Worm (Caenorhabditis elegans) whole organism, young adult: Measurements from ENCODE around the gene cyp-13A4.

Source experiments
- B0035.1 ChIP-seq: sonication (generic microtip); optimal IDR thresholded peaks from 2 replicates; lab custom pipeline; 2016; ENCODE audit warnings: missing genetic modification characterization, mild to moderate bottlenecking, missing compliant biosample characterization, missing genotype, missing genetic modification reagents
- B0336.3 ChIP-seq: fragments of 200-800 bp; sonication (Bioruptor generic); IDR thresholded peaks from 2 replicates; pipeline ENCODE4 v1.3.6; 2022; ENCODE audit warnings: missing genetic modification characterization, missing compliant biosample characterization
- F23B12.7 ChIP-seq: sonication (generic microtip); optimal IDR thresholded peaks from 2 replicates; lab custom pipeline; 2017; ENCODE audit warnings: missing genetic modification characterization, mild to moderate bottlenecking, missing compliant biosample characterization, antibody characterized with exemption, moderate library complexity; ENCODE audit not compliant: insufficient read depth
- F33H1.4 ChIP-seq: fragments of 200-800 bp; sonication (Bioruptor generic); IDR thresholded peaks from 2 replicates; pipeline ENCODE4 v1.3.6; 2022; ENCODE audit warnings: missing genetic modification reagents, missing genetic modification characterization, missing compliant biosample characterization
- F39B2.1 ChIP-seq: fragments of 200-800 bp; sonication (Bioruptor generic); IDR thresholded peaks from 2 replicates; pipeline ENCODE4 v1.3.6; 2022; ENCODE audit warnings: missing genetic modification reagents, missing genetic modification characterization, missing compliant biosample characterization
- F57C9.4 ChIP-seq: sonication (generic microtip); optimal IDR thresholded peaks from 2 replicates; lab custom pipeline; 2017; ENCODE audit warnings: mild to moderate bottlenecking, missing genetic modification characterization, missing compliant biosample characterization
- T07F8.4 ChIP-seq: sonication (generic microtip); optimal IDR thresholded peaks from 2 replicates; lab custom pipeline; 2016; ENCODE audit warnings: mild to moderate bottlenecking, missing genetic modification characterization, moderate library complexity, missing compliant biosample characterization
- Y53G8AR.9 ChIP-seq: fragments of 200-800 bp; sonication (Bioruptor generic); conservative IDR thresholded peaks from 2 replicates; pipeline ENCODE4 v1.3.6; 2022; ENCODE audit warnings: missing genetic modification reagents, missing genetic modification characterization, missing compliant biosample characterization
- Y67H2A.10 ChIP-seq: fragments of 200-800 bp; sonication (Bioruptor generic); conservative IDR thresholded peaks from 2 replicates; pipeline ENCODE4 v1.3.6; 2022; ENCODE audit warnings: missing genetic modification reagents, missing genetic modification characterization, missing compliant biosample characterization
- Y95B8A.8 ChIP-seq: fragments of 200-800 bp; sonication (Bioruptor generic); IDR thresholded peaks from 2 replicates; pipeline ENCODE4 v1.3.6; 2022; ENCODE audit warnings: missing genetic modification reagents, missing genetic modification characterization, missing compliant biosample characterization
- ZK185.1 ChIP-seq: sonication (generic microtip); optimal IDR thresholded peaks from 2 replicates; lab custom pipeline; 2016; ENCODE audit warnings: mild to moderate bottlenecking, missing genetic modification characterization, missing compliant biosample characterization; ENCODE audit not compliant: poor library complexity, severe bottlenecking
- akir-1 ChIP-seq: fragments of 200-800 bp; sonication (Bioruptor generic); optimal IDR thresholded peaks from 2 replicates; lab custom pipeline; 2018; ENCODE audit warnings: mild to moderate bottlenecking, missing genetic modification characterization, moderate library complexity, missing compliant biosample characterization
- attf-6 ChIP-seq: fragments of 200-800 bp; sonication (Bioruptor generic); IDR thresholded peaks from 2 replicates; pipeline ENCODE4 v1.3.6; 2022; ENCODE audit warnings: missing genetic modification reagents, missing genetic modification characterization, missing compliant biosample characterization
- bed-2 ChIP-seq: fragments of 200-800 bp; sonication (Bioruptor generic); IDR thresholded peaks from 2 replicates; pipeline ENCODE4 v1.3.6; 2022; ENCODE audit warnings: missing genetic modification reagents, missing genetic modification characterization, missing compliant biosample characterization
- ccch-3 ChIP-seq: fragments of 200-800 bp; sonication (Bioruptor generic); optimal IDR thresholded peaks from 2 replicates; lab custom pipeline; 2018; ENCODE audit warnings: mild to moderate bottlenecking, missing genetic modification characterization, missing compliant biosample characterization
- ceh-27 ChIP-seq: fragments of 200-800 bp; sonication (Bioruptor generic); optimal IDR thresholded peaks from 2 replicates; lab custom pipeline; 2018; ENCODE audit warnings: mild to moderate bottlenecking, missing genetic modification characterization, moderate library complexity, missing compliant biosample characterization
- ceh-91 ChIP-seq: fragments of 200-800 bp; sonication (Bioruptor generic); IDR thresholded peaks from 2 replicates; pipeline ENCODE4 v1.3.6; 2022; ENCODE audit warnings: missing genetic modification reagents, missing genetic modification characterization, missing compliant biosample characterization
- die-1 ChIP-seq: sonication (generic microtip); optimal IDR thresholded peaks from 2 replicates; lab custom pipeline; 2016; ENCODE audit warnings: missing genotype, mild to moderate bottlenecking, missing genetic modification characterization, missing compliant biosample characterization
- dox-1 ChIP-seq: fragments of 200-800 bp; sonication (Bioruptor generic); IDR thresholded peaks from 2 replicates; pipeline ENCODE4 v1.3.6; 2022; ENCODE audit warnings: missing genetic modification reagents, missing genetic modification characterization, missing compliant biosample characterization
- ekl-4 ChIP-seq: fragments of 200-800 bp; sonication (Bioruptor generic); IDR thresholded peaks from 2 replicates; pipeline ENCODE4 v1.3.6; 2022; ENCODE audit warnings: missing genetic modification reagents, missing genetic modification characterization, missing compliant biosample characterization
- hrde-1 ChIP-seq: sonication (generic microtip); optimal IDR thresholded peaks from 2 replicates; lab custom pipeline; 2016; ENCODE audit warnings: missing genetic modification characterization, mild to moderate bottlenecking, missing compliant biosample characterization, moderate library complexity, missing genotype, missing genetic modification reagents, borderline replicate concordance
- lag-1 ChIP-seq: fragments of 200-800 bp; sonication (Bioruptor generic); IDR thresholded peaks from 2 replicates; pipeline ENCODE4 v1.3.6; 2022; ENCODE audit warnings: missing genetic modification reagents, missing genetic modification characterization, missing compliant biosample characterization
- lin-26 ChIP-seq: fragments of 200-800 bp; sonication (Bioruptor generic); IDR thresholded peaks from 2 replicates; pipeline ENCODE4 v1.3.6; 2022; ENCODE audit warnings: missing genetic modification reagents, missing genetic modification characterization, missing compliant biosample characterization
- lin-35 ChIP-seq, 3 experiments: fragments of 150-350 bp in 2 of 3; sonication (generic microtip) in 1 of 3; optimal IDR thresholded peaks; 2 replicates each; lab custom pipeline; 2014 to 2018; ENCODE audit warnings: missing biosample characterization in 3 of 3, missing genetic modification characterization in 3 of 3, missing genetic modification reagents in 3 of 3
- lin-54 ChIP-seq: fragments of 200-800 bp; sonication (Bioruptor generic); optimal IDR thresholded peaks from 2 replicates; lab custom pipeline; 2018; ENCODE audit warnings: mild to moderate bottlenecking, missing genetic modification characterization, missing compliant biosample characterization
- lsy-27 ChIP-seq: sonication (generic microtip); optimal IDR thresholded peaks from 2 replicates; lab custom pipeline; 2017; ENCODE audit warnings: missing genetic modification characterization, mild to moderate bottlenecking, missing compliant biosample characterization, antibody characterized with exemption, missing genotype, borderline replicate concordance; ENCODE audit not compliant: insufficient read depth
- madf-10 ChIP-seq: sonication (generic microtip); optimal IDR thresholded peaks from 2 replicates; lab custom pipeline; 2016; ENCODE audit warnings: mild to moderate bottlenecking, missing genetic modification characterization, missing compliant biosample characterization
- madf-6 ChIP-seq: fragments of 200-800 bp; sonication (Bioruptor generic); IDR thresholded peaks from 2 replicates; pipeline ENCODE4 v1.3.6; 2022; ENCODE audit warnings: missing genetic modification reagents, missing genetic modification characterization, missing compliant biosample characterization
- mel-28 ChIP-seq: sonication (generic microtip); optimal IDR thresholded peaks from 2 replicates; lab custom pipeline; 2016; ENCODE audit warnings: borderline replicate concordance, mild to moderate bottlenecking, missing genetic modification characterization, missing compliant biosample characterization
- nfya-2 ChIP-seq: fragments of 200-800 bp; sonication (Bioruptor generic); IDR thresholded peaks from 2 replicates; pipeline ENCODE4 v1.3.6; 2022; ENCODE audit warnings: missing genetic modification reagents, missing genetic modification characterization, missing compliant biosample characterization
- nhr-90 ChIP-seq: sonication (generic microtip); optimal IDR thresholded peaks from 2 replicates; lab custom pipeline; 2016; ENCODE audit warnings: missing genotype, mild to moderate bottlenecking, missing genetic modification characterization, missing compliant biosample characterization
- pbrm-1 ChIP-seq: fragments of 200-800 bp; sonication (Bioruptor generic); IDR thresholded peaks from 2 replicates; pipeline ENCODE4 v1.3.6; 2022; ENCODE audit warnings: missing genetic modification reagents, missing genetic modification characterization, missing compliant biosample characterization
- rec-8 ChIP-seq, 2 experiments: sonication (generic microtip); optimal IDR thresholded peaks; 2 replicates each; lab custom pipeline; 2016; ENCODE audit warnings: mild to moderate bottlenecking in 2 of 2, missing genetic modification characterization in 2 of 2, missing genetic modification reagents in 2 of 2, missing genotype in 2 of 2, missing biosample characterization in 1 of 2, missing compliant biosample characterization in 1 of 2, moderate library complexity in 1 of 2
- sea-2 ChIP-seq: fragments of 200-800 bp; sonication (Bioruptor generic); IDR thresholded peaks from 2 replicates; pipeline ENCODE4 v1.3.6; 2022; ENCODE audit warnings: missing genetic modification characterization, missing compliant biosample characterization
- tlf-1 ChIP-seq: fragments of 200-800 bp; sonication (Bioruptor generic); optimal IDR thresholded peaks from 2 replicates; lab custom pipeline; 2018; ENCODE audit warnings: mild to moderate bottlenecking, missing genetic modification characterization, missing compliant biosample characterization
- ztf-22 ChIP-seq: fragments of 200-800 bp; sonication (Bioruptor generic); optimal IDR thresholded peaks from 2 replicates; lab custom pipeline; 2018; ENCODE audit warnings: mild to moderate bottlenecking, missing genetic modification characterization, moderate library complexity, missing compliant biosample characterization
- ztf-3 ChIP-seq: fragments of 200-800 bp; sonication (Bioruptor generic); optimal IDR thresholded peaks from 2 replicates; lab custom pipeline; 2018; ENCODE audit warnings: mild to moderate bottlenecking, missing genetic modification characterization, missing compliant biosample characterization

Gene cyp-13A4

ce11 chrII:9829108-9829507 is 31.6 kb upstream of the cyp-13A4 start, which contains the start of gene ZK938.1:
Gene ZK938.1 (plus strand): TSS chrII:9829408.
- TF ChIP-seq hrde-1 (tag; lab: Kevin White, UChicago), result no peak
- no peak for TF ChIP-seq lin-35 (GFP tag; optimal IDR thresholded peaks at IDR 0.05; lab: Kevin White, UChicago)
- TF ChIP-seq nhr-90 (tag; lab: Kevin White, UChicago), result no peak
- TF ChIP-seq ceh-27 (GFP tag; lab: Kevin White, UChicago), result no peak
- no peak for TF ChIP-seq pbrm-1 (GFP tag; lab: Robert Waterston, UW)
- TF ChIP-seq ccch-3 (GFP tag; lab: Kevin White, UChicago), result no peak
- no peak for TF ChIP-seq attf-6
- no peak for TF ChIP-seq ceh-91 (GFP tag; lab: Robert Waterston, UW)
- TF ChIP-seq Y95B8A.8 (GFP tag; lab: Robert Waterston, UW), result no peak
- no peak for TF ChIP-seq madf-6 (GFP tag; lab: Robert Waterston, UW)
- TF ChIP-seq rec-8 (tag; optimal IDR thresholded peaks at IDR 0.05; lab: Kevin White, UChicago), result no peak
- TF ChIP-seq akir-1, result no peak
- no peak for TF ChIP-seq ekl-4 (GFP tag; lab: Robert Waterston, UW)
- no peak for TF ChIP-seq F23B12.7 (tag; lab: Kevin White, UChicago)

- TF ChIP-seq B0035.1 (tag; lab: Kevin White, UChicago), result no peak
- TF ChIP-seq lag-1 (GFP tag; lab: Robert Waterston, UW), result no peak
- TF ChIP-seq sea-2 (GFP tag; lab: Robert Waterston, UW), result no peak
- no peak for TF ChIP-seq mel-28 (tag; lab: Kevin White, UChicago)
- no peak for TF ChIP-seq Y53G8AR.9 (GFP tag; lab: Robert Waterston, UW)
- no peak for TF ChIP-seq bed-2 (GFP tag; lab: Robert Waterston, UW)
- no peak for TF ChIP-seq Y67H2A.10 (GFP tag; lab: Robert Waterston, UW)
- no peak for TF ChIP-seq madf-10 (tag; lab: Kevin White, UChicago)
- no peak for TF ChIP-seq B0336.3 (GFP tag; lab: Robert Waterston, UW)
- no peak for TF ChIP-seq F23B12.7 (tag; lab: Kevin White, UChicago)
- no peak for TF ChIP-seq dox-1 (GFP tag; lab: Robert Waterston, UW)
- no peak for TF ChIP-seq ztf-3
- TF ChIP-seq tlf-1 (GFP tag; lab: Kevin White, UChicago), result no peak
- no peak for TF ChIP-seq F57C9.4 (tag; lab: Kevin White, UChicago)
- no peak for TF ChIP-seq nhr-90 (tag; lab: Kevin White, UChicago)
- no peak for TF ChIP-seq die-1 (tag; lab: Kevin White, UChicago)
- TF ChIP-seq ztf-22, result no peak
- TF ChIP-seq nfya-2 (GFP tag; lab: Robert Waterston, UW), result no peak
- no peak for TF ChIP-seq lsy-27 (tag; lab: Kevin White, UChicago)
- TF ChIP-seq hrde-1 (tag; lab: Kevin White, UChicago), result no peak
Measured at ce11 chrII:9828502-9828901, 31.0 kb upstream of the cyp-13A4 start.

ce11 chrII:9827852-9828251 is 30.3 kb upstream of the cyp-13A4 start, which contains the start of gene eyg-1:
Gene eyg-1 (minus strand): TSS chrII:9827952.
- TF ChIP-seq lin-26 (GFP tag; lab: Robert Waterston, UW) (no peak), lag-1 (GFP tag; lab: Robert Waterston, UW) (no peak), ZK185.1 (tag; lab: Kevin White, UChicago) (no peak), F33H1.4 (GFP tag; lab: Robert Waterston, UW) (no peak), bed-2 (GFP tag; lab: Robert Waterston, UW) (no peak), T07F8.4 (tag; lab: Kevin White, UChicago) (no peak), F57C9.4 (tag; lab: Kevin White, UChicago) (no peak), ztf-3 (no peak), F39B2.1 (GFP tag; lab: Robert Waterston, UW) (no peak), lin-54 (GFP tag; lab: Kevin White, UChicago) (no peak)
- TF ChIP-seq, all 124 proteins: peak for 0
